Fruit fly (Drosophila melanogaster) whole organism, prepupa: ENCODE results near the gene Iyd.

Experiments
- CG10631 ChIP-seq: fragments of 200-800 bp; sonication (Bioruptor generic); optimal IDR thresholded peaks from 2 replicates; lab custom pipeline; 2016; ENCODE audit warnings: missing biosample characterization, missing genetic modification characterization
- CG11762 ChIP-seq: fragments of 200-800 bp; sonication (Bioruptor generic); optimal IDR thresholded peaks from 3 replicates; lab custom pipeline; 2016; ENCODE audit warnings: missing biosample characterization, missing genetic modification characterization; ENCODE audit not compliant: insufficient read depth
- CG1621 ChIP-seq: fragments of 200-800 bp; sonication (Bioruptor generic); optimal IDR thresholded peaks from 3 replicates; lab custom pipeline; 2018; ENCODE audit warnings: missing biosample characterization, mild to moderate bottlenecking, missing genetic modification characterization
- CG3032 ChIP-seq: fragments of 200-800 bp; optimal IDR thresholded peaks from 2 replicates; lab custom pipeline; 2019; ENCODE audit warnings: missing biosample characterization, mild to moderate bottlenecking, missing genetic modification characterization, moderate library complexity
- CG31627 ChIP-seq: fragments of 200-800 bp; sonication (Bioruptor generic); optimal IDR thresholded peaks from 3 replicates; lab custom pipeline; 2016; ENCODE audit warnings: missing biosample characterization, missing genetic modification characterization
- CG34406 ChIP-seq: fragments of 200-800 bp; sonication (Bioruptor generic); optimal IDR thresholded peaks from 3 replicates; lab custom pipeline; 2016; ENCODE audit warnings: missing biosample characterization, missing genetic modification characterization
- CG3919 ChIP-seq: fragments of 200-800 bp; sonication (Bioruptor generic); optimal IDR thresholded peaks from 3 replicates; lab custom pipeline; 2016; ENCODE audit warnings: missing biosample characterization, missing genetic modification characterization
- CG4318 ChIP-seq: fragments of 200-800 bp; sonication (Bioruptor generic); optimal IDR thresholded peaks from 3 replicates; lab custom pipeline; 2017; ENCODE audit warnings: missing biosample characterization, mild to moderate bottlenecking, missing genetic modification characterization
- CG6163 ChIP-seq: fragments of 200-800 bp; sonication (Bioruptor generic); IDR thresholded peaks from 3 replicates; pipeline ENCODE4 v1.3.6; 2022; ENCODE audit warnings: missing biosample characterization, missing genetic modification characterization
- CG6276 ChIP-seq: fragments of 200-800 bp; sonication (Bioruptor generic); optimal IDR thresholded peaks from 2 replicates; lab custom pipeline; 2017; ENCODE audit warnings: missing biosample characterization, mild to moderate bottlenecking, missing genetic modification characterization
- CG6808 ChIP-seq: fragments of 200-800 bp; sonication (Bioruptor generic); optimal IDR thresholded peaks from 3 replicates; lab custom pipeline; 2017; ENCODE audit warnings: missing biosample characterization, missing genetic modification characterization, mild to moderate bottlenecking, moderate library complexity, missing genetic modification reagents
- CG6854 ChIP-seq: fragments of 200-800 bp; sonication (Bioruptor generic); optimal IDR thresholded peaks from 2 replicates; lab custom pipeline; 2017; ENCODE audit warnings: missing biosample characterization, mild to moderate bottlenecking, missing genetic modification characterization
- CG7368 ChIP-seq: fragments of 200-800 bp; sonication (Bioruptor generic); optimal IDR thresholded peaks from 3 replicates; lab custom pipeline; 2016; ENCODE audit warnings: missing biosample characterization, missing genetic modification characterization
- CG8119 ChIP-seq: fragments of 200-800 bp; sonication (Bioruptor generic); IDR thresholded peaks from 3 replicates; pipeline ENCODE4 v1.3.6; 2022; ENCODE audit warnings: missing biosample characterization, missing genetic modification characterization
- CG9139 ChIP-seq: fragments of 200-800 bp; sonication (Bioruptor generic); optimal IDR thresholded peaks from 3 replicates; lab custom pipeline; 2017; ENCODE audit warnings: missing biosample characterization, mild to moderate bottlenecking, missing genetic modification characterization
- Eip78C ChIP-seq: fragments of 200-800 bp; sonication (Bioruptor generic); peaks from one replicate; lab custom pipeline; 2016; ENCODE audit warnings: missing biosample characterization, missing genetic modification characterization
- Eip93F ChIP-seq: fragments of 200-800 bp; sonication (Bioruptor generic); optimal IDR thresholded peaks from 2 replicates; lab custom pipeline; 2016; ENCODE audit warnings: missing biosample characterization, mild to moderate bottlenecking, missing genetic modification characterization
- Ets21C ChIP-seq: fragments of 200-800 bp; sonication (Bioruptor generic); optimal IDR thresholded peaks from 3 replicates; lab custom pipeline; 2016; ENCODE audit warnings: missing biosample characterization, missing genetic modification characterization
- Ets96B ChIP-seq: fragments of 200-800 bp; optimal IDR thresholded peaks from 2 replicates; lab custom pipeline; 2019; ENCODE audit warnings: missing biosample characterization, mild to moderate bottlenecking, missing genetic modification characterization, moderate library complexity
- Gug ChIP-seq: fragments of 200-800 bp; sonication (Bioruptor generic); IDR thresholded peaks from 2 replicates; pipeline ENCODE4 v1.3.6; 2022; ENCODE audit warnings: missing biosample characterization, missing genetic modification characterization
- Hr39 ChIP-seq: fragments of 200-800 bp; sonication (Bioruptor generic); optimal IDR thresholded peaks from 2 replicates; lab custom pipeline; 2016; ENCODE audit warnings: missing biosample characterization, missing genetic modification characterization
- Met ChIP-seq: fragments of 200-800 bp; sonication (Bioruptor generic); optimal IDR thresholded peaks from 3 replicates; lab custom pipeline; 2016; ENCODE audit warnings: missing biosample characterization, missing genetic modification characterization
- Smox ChIP-seq: fragments of 200-800 bp; sonication (Bioruptor generic); optimal IDR thresholded peaks from 3 replicates; lab custom pipeline; 2016; ENCODE audit warnings: missing biosample characterization, missing genetic modification characterization
- Sox14 ChIP-seq: fragments of 200-800 bp; sonication (Bioruptor generic); optimal IDR thresholded peaks from 3 replicates; lab custom pipeline; 2016; ENCODE audit warnings: missing biosample characterization, missing genetic modification characterization
- Sox15 ChIP-seq: fragments of 200-800 bp; sonication (Bioruptor generic); optimal IDR thresholded peaks from 3 replicates; lab custom pipeline; 2016; ENCODE audit warnings: missing biosample characterization, missing genetic modification characterization
- acj6 ChIP-seq: fragments of 200-800 bp; sonication (Bioruptor generic); optimal IDR thresholded peaks from 3 replicates; lab custom pipeline; 2016; ENCODE audit warnings: missing biosample characterization, missing genetic modification characterization
- cyc ChIP-seq: fragments of 200-800 bp; sonication (Bioruptor generic); optimal IDR thresholded peaks from 3 replicates; lab custom pipeline; 2016; ENCODE audit warnings: missing biosample characterization, missing genetic modification characterization
- dac ChIP-seq: fragments of 200-800 bp; sonication (Bioruptor generic); optimal IDR thresholded peaks from 2 replicates; lab custom pipeline; 2017; ENCODE audit warnings: missing biosample characterization, mild to moderate bottlenecking, missing genetic modification characterization
- eg ChIP-seq: fragments of 200-800 bp; sonication (Bioruptor generic); IDR thresholded peaks from 3 replicates; pipeline ENCODE4 v1.3.6; 2022; ENCODE audit warnings: missing biosample characterization, missing genetic modification characterization
- esn ChIP-seq: fragments of 200-800 bp; sonication (Bioruptor generic); optimal IDR thresholded peaks from 2 replicates; lab custom pipeline; 2016; ENCODE audit warnings: missing biosample characterization, mild to moderate bottlenecking, missing genetic modification characterization, moderate library complexity
- fd59A ChIP-seq: fragments of 200-800 bp; sonication (Bioruptor generic); optimal IDR thresholded peaks from 2 replicates; lab custom pipeline; 2017; ENCODE audit warnings: missing biosample characterization, mild to moderate bottlenecking, missing genetic modification characterization, missing genetic modification reagents
- fkh ChIP-seq: fragments of 200-800 bp; sonication (Bioruptor generic); optimal IDR thresholded peaks from 3 replicates; lab custom pipeline; 2017; ENCODE audit warnings: missing biosample characterization, mild to moderate bottlenecking, missing genetic modification characterization, moderate library complexity
- pdm3 ChIP-seq: fragments of 200-800 bp; sonication (Bioruptor generic); optimal IDR thresholded peaks from 3 replicates; lab custom pipeline; 2016; ENCODE audit warnings: missing biosample characterization, missing genetic modification characterization
- salr ChIP-seq, 2 experiments: fragments of 200-800 bp; sonication (Bioruptor generic); optimal IDR thresholded peaks; 3 replicates each; lab custom pipeline; 2016 to 2018; ENCODE audit warnings: missing biosample characterization in 2 of 2, missing genetic modification characterization in 2 of 2, mild to moderate bottlenecking in 1 of 2
- spab ChIP-seq: fragments of 200-800 bp; sonication (Bioruptor generic); optimal IDR thresholded peaks from 2 replicates; lab custom pipeline; 2017; ENCODE audit warnings: missing biosample characterization, mild to moderate bottlenecking, missing genetic modification characterization, missing genetic modification reagents
- svp ChIP-seq: fragments of 200-800 bp; sonication (Bioruptor generic); peaks from one replicate; lab custom pipeline; 2016; ENCODE audit warnings: missing biosample characterization, missing genetic modification characterization
- topi ChIP-seq: fragments of 200-800 bp; sonication (Bioruptor generic); optimal IDR thresholded peaks from 3 replicates; lab custom pipeline; 2016; ENCODE audit warnings: missing biosample characterization, missing genetic modification characterization
- vri ChIP-seq: fragments of 200-800 bp; sonication (Bioruptor generic); optimal IDR thresholded peaks from 3 replicates; lab custom pipeline; 2016; ENCODE audit warnings: missing biosample characterization, mild to moderate bottlenecking, missing genetic modification characterization

Iyd gene

DNA sequence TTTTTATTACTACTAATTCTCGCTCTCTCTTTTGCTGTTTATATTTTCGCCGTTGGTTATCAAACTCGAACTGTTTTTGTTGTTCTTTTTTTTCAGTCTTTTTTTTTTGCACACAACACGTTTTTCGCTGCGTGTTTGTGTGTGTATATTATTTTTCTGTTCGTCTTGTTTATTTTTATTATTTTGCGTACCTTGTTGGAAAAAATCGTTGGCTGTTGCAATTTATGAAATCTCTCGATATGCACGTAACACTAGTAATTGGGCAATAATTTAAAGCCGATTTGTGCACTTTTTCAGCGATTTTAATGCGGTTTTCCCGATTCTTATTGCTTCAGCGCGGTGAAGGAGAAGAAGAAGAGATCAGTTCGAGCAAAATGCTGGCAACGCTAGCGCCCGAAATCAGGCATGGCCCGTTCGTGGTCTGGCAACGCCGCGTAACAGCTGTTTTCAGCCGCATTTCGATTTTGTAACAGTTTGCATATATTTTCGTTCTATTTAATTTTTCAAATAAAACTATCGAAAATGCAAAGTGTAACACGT lies 24.4 kb upstream of the Iyd start, which contains the start of the genes FoxK and mRpL2 (continued):
- TF ChIP-seq fd59A (GFP tag; lab: Kevin White, UChicago) = peak; percentile 61
- TF ChIP-seq vri (GFP tag; lab: Kevin White, UChicago) = peak; percentile 85
- no peak for TF ChIP-seq cyc (GFP tag; lab: Kevin White, UChicago)
- peak; percentile 43 for TF ChIP-seq dac
- TF ChIP-seq CG9139 (GFP tag; lab: Kevin White, UChicago) = peak; percentile 94
- no peak for TF ChIP-seq acj6
- peak; percentile 89 for TF ChIP-seq eg
- TF ChIP-seq CG3919 (GFP tag; lab: Kevin White, UChicago) = peak; percentile 63
- TF ChIP-seq CG4318 (GFP tag; lab: Kevin White, UChicago) = peak; percentile 11

DNA sequence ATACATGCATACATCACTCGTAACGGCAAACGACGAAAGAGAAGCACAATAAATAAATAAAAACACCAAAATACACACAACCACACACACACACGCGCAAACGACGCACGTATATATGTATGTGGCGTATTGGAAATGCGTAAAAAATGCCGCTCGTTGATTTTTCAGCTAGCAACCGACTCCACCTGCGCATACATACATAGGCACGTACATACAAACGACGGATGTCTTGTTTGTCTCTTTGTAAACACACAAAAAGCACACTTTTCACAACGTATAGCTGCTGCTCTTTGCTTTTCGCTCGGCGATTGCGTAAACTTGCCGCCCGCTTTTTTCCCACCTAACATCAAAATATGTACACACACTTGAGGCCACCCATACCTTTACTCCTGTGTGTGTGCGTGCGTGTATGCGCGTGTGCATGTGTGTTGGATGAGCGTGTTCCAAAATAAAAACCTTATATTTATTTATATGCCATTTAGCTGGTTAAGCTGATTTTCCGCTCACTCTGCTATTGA lies 23.9 kb upstream of the Iyd start:
- TF ChIP-seq vri (GFP tag; lab: Kevin White, UChicago) (peak; percentile 78), CG4318 (GFP tag; lab: Kevin White, UChicago) (no peak), CG34406 (GFP tag; lab: Kevin White, UChicago) (no peak), Sox15 (GFP tag; lab: Kevin White, UChicago) (no peak), CG7368 (GFP tag; lab: Kevin White, UChicago) (no peak), CG8119 (GFP tag; lab: Robert Waterston, UW) (no peak), Gug (GFP tag; lab: Robert Waterston, UW) (no peak), spab (GFP tag; lab: Kevin White, UChicago) (no peak), fkh (GFP tag; lab: Kevin White, UChicago) (peak; percentile 98), esn (GFP tag; lab: Kevin White, UChicago) (no peak), Smox (GFP tag; lab: Kevin White, UChicago) (no peak)
- TF ChIP-seq, all 60 proteins: peak for 2

DNA sequence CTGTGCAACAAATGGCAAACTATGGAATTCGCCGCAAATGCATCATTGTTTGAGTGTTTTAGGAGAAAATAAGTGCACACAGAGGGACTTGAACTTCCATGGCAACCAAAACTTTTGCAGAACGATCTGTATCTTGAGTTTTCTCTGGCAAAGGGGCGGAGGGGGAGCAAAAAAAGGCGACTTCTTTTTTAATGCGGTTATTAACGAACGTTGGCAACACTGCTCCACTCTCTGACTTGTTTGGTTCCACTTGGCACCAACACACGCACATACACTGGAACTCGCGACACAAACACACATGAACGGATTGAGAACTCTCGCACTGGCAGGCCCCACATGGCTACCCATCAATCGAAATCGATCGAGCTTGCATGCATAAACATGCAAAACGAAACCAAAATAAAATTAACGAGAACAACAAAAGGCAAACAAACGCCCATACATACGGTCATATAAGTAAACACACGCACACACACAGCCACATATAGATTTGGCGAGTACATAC lies 23.4 kb upstream of the Iyd start:
- peak; percentile 60; the same call in 2 of the 3 replicates for TF ChIP-seq eg
- no peak; the same call in 2 of the 3 replicates for TF ChIP-seq CG8119 (GFP tag; lab: Robert Waterston, UW)
- TF ChIP-seq CG10631 (GFP tag; lab: Kevin White, UChicago) = no peak
- peak; percentile 1 for TF ChIP-seq esn (GFP tag; lab: Kevin White, UChicago)
- no peak for TF ChIP-seq pdm3 (GFP tag; lab: Kevin White, UChicago)
- TF ChIP-seq CG6854 (GFP tag; lab: Kevin White, UChicago) = no peak
- peak; percentile 60; the same call in 2 of the 3 replicates for TF ChIP-seq CG6163
- TF ChIP-seq Eip78C (GFP tag; lab: Kevin White, UChicago) = no peak
- TF ChIP-seq CG9139 (GFP tag; lab: Kevin White, UChicago) = peak; percentile 13
- no peak for TF ChIP-seq CG7368 (GFP tag; lab: Kevin White, UChicago)
- peak; percentile 60 for TF ChIP-seq svp (GFP tag; lab: Kevin White, UChicago)
- TF ChIP-seq Hr39 (GFP tag; lab: Kevin White, UChicago) = peak; percentile 7
- no peak for TF ChIP-seq Ets21C (GFP tag; lab: Kevin White, UChicago)
- TF ChIP-seq topi (GFP tag; lab: Kevin White, UChicago) = no peak
- TF ChIP-seq Smox (GFP tag; lab: Kevin White, UChicago) = no peak
- peak in 1 of 2 experiments; percentile 19 for TF ChIP-seq salr (GFP tag; optimal IDR thresholded peaks at IDR 0.05; lab: Kevin White, UChicago)
- TF ChIP-seq CG3032 (tag; lab: Kevin White, UChicago) = peak; percentile 4
- no peak for TF ChIP-seq Ets96B (tag; lab: Kevin White, UChicago)
- no peak for TF ChIP-seq vri (GFP tag; lab: Kevin White, UChicago)
- no peak for TF ChIP-seq CG6808 (GFP tag; lab: Kevin White, UChicago)
- no peak for TF ChIP-seq fd59A (GFP tag; lab: Kevin White, UChicago)
- TF ChIP-seq Sox14 (GFP tag; lab: Kevin White, UChicago) = peak; percentile 18
- TF ChIP-seq CG6276 (GFP tag; lab: Kevin White, UChicago) = no peak
- TF ChIP-seq CG1621 (tag; lab: Kevin White, UChicago) = no peak
- no peak for TF ChIP-seq CG3919 (GFP tag; lab: Kevin White, UChicago)
- 0 out of 2 replicates have a peak, but pooled peaks have one; percentile 9 for TF ChIP-seq Gug (GFP tag; lab: Robert Waterston, UW)
- TF ChIP-seq Met (GFP tag; lab: Kevin White, UChicago) = peak; percentile 5
- no peak for TF ChIP-seq dac
- TF ChIP-seq Sox15 (GFP tag; lab: Kevin White, UChicago) = no peak
- peak; percentile 19 for TF ChIP-seq CG31627 (GFP tag; lab: Kevin White, UChicago)
- no peak for TF ChIP-seq CG11762 (GFP tag; lab: Kevin White, UChicago)
- TF ChIP-seq Eip93F = no peak
